Fruit fly (Drosophila melanogaster): ENCODE results near the gene CG44290.

Gene CG44290

DNA sequence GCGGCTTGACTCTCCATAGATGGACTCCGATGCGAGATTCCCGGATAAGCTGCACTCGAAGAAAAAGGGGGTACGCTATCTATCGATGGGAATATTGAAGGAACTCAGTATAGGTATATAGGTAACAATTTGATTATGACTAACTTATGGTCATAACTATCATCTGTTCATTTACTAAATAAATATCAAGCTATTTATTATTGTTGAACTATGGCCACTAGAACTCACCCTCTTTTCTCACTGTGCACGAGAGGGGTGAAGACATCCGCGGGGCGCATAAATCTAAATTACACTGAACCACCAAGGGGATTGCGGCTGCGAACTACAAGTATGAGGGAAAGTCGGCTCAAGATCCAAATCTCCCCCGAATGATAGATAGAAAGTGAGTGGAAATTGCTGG lies at the start of gene CG44290 (continued):
- no peak for TF ChIP-seq zfh2 (GFP tag; optimal IDR thresholded peaks at IDR 0.05)
- no peak for TF ChIP-seq Lim3 (GFP tag; IDR thresholded peaks at IDR 0.05)
- TF ChIP-seq maf-S (GFP tag; optimal IDR thresholded peaks at IDR 0.05) = no peak
- no peak for TF ChIP-seq sc (optimal IDR thresholded peaks at IDR 0.05)
- peak; percentile 6 for TF ChIP-seq sc (GFP tag; optimal IDR thresholded peaks at IDR 0.05)
- no peak for TF ChIP-seq CG33213 (GFP tag; optimal IDR thresholded peaks at IDR 0.05)
- TF ChIP-seq Max (GFP tag; optimal IDR thresholded peaks at IDR 0.05) = no peak
- TF ChIP-seq CG15479 (GFP tag; optimal IDR thresholded peaks at IDR 0.05) = no peak
- no peak for TF ChIP-seq CG12659 (GFP tag; optimal IDR thresholded peaks at IDR 0.05)
- TF ChIP-seq org-1 (GFP tag; optimal IDR thresholded peaks at IDR 0.05) = peak; percentile 32
- no peak for TF ChIP-seq HHEX (GFP tag; optimal IDR thresholded peaks at IDR 0.05)
- peak; percentile 69 for TF ChIP-seq phol (tag; optimal IDR thresholded peaks at IDR 0.05)
- TF ChIP-seq E2f2 (GFP tag; IDR thresholded peaks at IDR 0.05) = no peak
- no peak for TF ChIP-seq stc (GFP tag; IDR thresholded peaks at IDR 0.05)
- no peak for TF ChIP-seq bbx (GFP tag; IDR thresholded peaks at IDR 0.05; ENCODE audit: partially characterized antibody)
- no peak for TF ChIP-seq CG7786 (GFP tag; optimal IDR thresholded peaks at IDR 0.05)
- no peak for TF ChIP-seq Lhr (GFP tag; optimal IDR thresholded peaks at IDR 0.05)
- no peak for TF ChIP-seq en (GFP tag; optimal IDR thresholded peaks at IDR 0.05)
- TF ChIP-seq CG2116 (GFP tag; optimal IDR thresholded peaks at IDR 0.05) = no peak
- no peak for TF ChIP-seq MBD-R2 (GFP tag; IDR thresholded peaks at IDR 0.05)
- no peak for TF ChIP-seq CG7928 (GFP tag; optimal IDR thresholded peaks at IDR 0.05)
- peak; percentile 57 for TF ChIP-seq CG7839 (tag; optimal IDR thresholded peaks at IDR 0.05)
- TF ChIP-seq Ada2b (GFP tag; IDR thresholded peaks at IDR 0.05) = no peak
- TF ChIP-seq CG3163 (GFP tag; optimal IDR thresholded peaks at IDR 0.05) = no peak
- no peak for TF ChIP-seq CHES-1-like (GFP tag; optimal IDR thresholded peaks at IDR 0.05)
- TF ChIP-seq Doc2 (GFP tag; IDR thresholded peaks at IDR 0.05) = no peak
- TF ChIP-seq CG1529 (GFP tag; optimal IDR thresholded peaks at IDR 0.05) = peak; percentile 25
- TF ChIP-seq CG4328 (GFP tag; optimal IDR thresholded peaks at IDR 0.05) = no peak
- peak; percentile 81 for TF ChIP-seq oc (tag; optimal IDR thresholded peaks at IDR 0.05)
- TF ChIP-seq H15 (GFP tag; IDR thresholded peaks at IDR 0.05) = no peak
- peak; percentile 62; the same call in 2 of the 3 replicates for TF ChIP-seq zfh1 (GFP tag; IDR thresholded peaks at IDR 0.05)
- TF ChIP-seq gsb-n (tag; optimal IDR thresholded peaks at IDR 0.05) = peak; percentile 69
- no peak for TF ChIP-seq bowl (GFP tag; IDR thresholded peaks at IDR 0.05)
- TF ChIP-seq luna (GFP tag; optimal IDR thresholded peaks at IDR 0.05) = no peak
- TF ChIP-seq Dad (GFP tag; optimal IDR thresholded peaks at IDR 0.05) = no peak
- no peak for TF ChIP-seq dati (GFP tag; IDR thresholded peaks at IDR 0.05)
- no peak for TF ChIP-seq scrt (GFP tag; optimal IDR thresholded peaks at IDR 0.05)
- no peak for TF ChIP-seq ase (GFP tag; IDR thresholded peaks at IDR 0.05)
- no peak for TF ChIP-seq CG2889 (GFP tag; IDR thresholded peaks at IDR 0.05)
- no peak for TF ChIP-seq tup (GFP tag; optimal IDR thresholded peaks at IDR 0.05)
- peak; percentile 58 for TF ChIP-seq CG10959 (GFP tag; IDR thresholded peaks at IDR 0.05)
- no peak for TF ChIP-seq CTCF (GFP tag; optimal IDR thresholded peaks at IDR 0.05)
- TF ChIP-seq pum (GFP tag; optimal IDR thresholded peaks at IDR 0.05) = peak; percentile 48
- peak; percentile 47 for TF ChIP-seq unpg (GFP tag; optimal IDR thresholded peaks at IDR 0.05)
- TF ChIP-seq CG11398 (GFP tag; optimal IDR thresholded peaks at IDR 0.05) = no peak
- TF ChIP-seq CG17829 (tag; optimal IDR thresholded peaks at IDR 0.05) = peak; percentile 84
- no peak for TF ChIP-seq pho (GFP tag; optimal IDR thresholded peaks at IDR 0.05)
- no peak for TF ChIP-seq inv (GFP tag; IDR thresholded peaks at IDR 0.05; ENCODE audit: partially characterized antibody)
- no peak for TF ChIP-seq Hr3 (GFP tag; optimal IDR thresholded peaks at IDR 0.05)
- no peak for TF ChIP-seq Scr (GFP tag; IDR thresholded peaks at IDR 0.05; ENCODE audit: partially characterized antibody)
- TF ChIP-seq CG9932 (GFP tag; IDR thresholded peaks at IDR 0.05) = no peak
- no peak for TF ChIP-seq CG14667 (GFP tag; IDR thresholded peaks at IDR 0.05)
- peak; percentile 13 for TF ChIP-seq CG4617 (GFP tag; optimal IDR thresholded peaks at IDR 0.05; ENCODE audit: borderline replicate concordance)
- no peak for TF ChIP-seq gsb (GFP tag; IDR thresholded peaks at IDR 0.05)
